Worm (Caenorhabditis elegans) whole organism, L1 larva: ENCODE data around the gene ZK637.15.

Experiments used
- C04F5.9 ChIP-seq: sonication (generic microtip); optimal IDR thresholded peaks from 2 replicates; lab custom pipeline; 2016; ENCODE audit warnings: missing genetic modification characterization, missing compliant biosample characterization
- C16A3.4 ChIP-seq: fragments of 150-350 bp; optimal IDR thresholded peaks from 2 replicates; lab custom pipeline; 2014; ENCODE audit warnings: missing biosample characterization, missing genetic modification characterization
- C34B4.2 ChIP-seq: sonication (generic microtip); optimal IDR thresholded peaks from 2 replicates; lab custom pipeline; 2017; ENCODE audit warnings: mild to moderate bottlenecking, missing genetic modification characterization, missing compliant biosample characterization
- Y116A8C.19 ChIP-seq: sonication (generic microtip); optimal IDR thresholded peaks from 2 replicates; lab custom pipeline; 2016; ENCODE audit warnings: missing compliant biosample characterization, missing genetic modification characterization, borderline replicate concordance
- alr-1 ChIP-seq: fragments of 200-800 bp; sonication (Bioruptor generic); optimal IDR thresholded peaks from 2 replicates; lab custom pipeline; 2018; ENCODE audit warnings: borderline replicate concordance, mild to moderate bottlenecking, missing genetic modification characterization, missing compliant biosample characterization
- ama-1 ChIP-seq: fragments of 150-350 bp; optimal IDR thresholded peaks from 2 replicates; lab custom pipeline; 2014
- blmp-1 ChIP-seq: fragments of 150-350 bp; optimal IDR thresholded peaks from 2 replicates; lab custom pipeline; 2014; ENCODE audit warnings: missing biosample characterization, missing genetic modification characterization
- ceh-8 ChIP-seq: fragments of 200-800 bp; sonication (Bioruptor generic); optimal IDR thresholded peaks from 2 replicates; lab custom pipeline; 2018; ENCODE audit warnings: mild to moderate bottlenecking, missing genetic modification characterization, moderate library complexity, missing compliant biosample characterization
- ceh-82 ChIP-seq, 3 experiments: fragments of 150-350 bp in 1 of 3; sonication (generic microtip) in 2 of 3; optimal IDR thresholded peaks; 2 replicates each; lab custom pipeline; 2014 to 2017; ENCODE audit warnings: missing biosample characterization in 3 of 3, missing genetic modification characterization in 3 of 3
- ceh-90 ChIP-seq: sonication (generic microtip); optimal IDR thresholded peaks from 2 replicates; lab custom pipeline; 2016; ENCODE audit warnings: missing genetic modification characterization, missing compliant biosample characterization
- ces-1 ChIP-seq: fragments of 150-350 bp; optimal IDR thresholded peaks from 2 replicates; lab custom pipeline; 2014; ENCODE audit warnings: missing biosample characterization, missing genetic modification reagents, missing genetic modification characterization
- dsc-1 ChIP-seq: sonication (generic microtip); optimal IDR thresholded peaks from 2 replicates; lab custom pipeline; 2016; ENCODE audit warnings: mild to moderate bottlenecking, missing genetic modification characterization, missing compliant biosample characterization
- efl-1 ChIP-seq, 4 experiments: fragments of 150-350 bp; optimal IDR thresholded peaks in 3 of 4; peaks in 1 of 4; 1 replicate in 1 of 4; 2 replicates in 3 of 4; lab custom pipeline; 2014; ENCODE audit warnings: missing biosample characterization in 2 of 4, missing genetic modification characterization in 2 of 4, missing genetic modification reagents in 2 of 4
- efl-3 ChIP-seq: fragments of 200-800 bp; sonication (Bioruptor generic); optimal IDR thresholded peaks from 2 replicates; lab custom pipeline; 2018; ENCODE audit warnings: mild to moderate bottlenecking, missing genetic modification characterization, missing compliant biosample characterization
- egl-13 ChIP-seq: sonication (generic microtip); optimal IDR thresholded peaks from 2 replicates; lab custom pipeline; 2016; ENCODE audit warnings: missing genotype, missing genetic modification reagents, missing genetic modification characterization, missing compliant biosample characterization
- egl-27 ChIP-seq, 2 experiments: fragments of 150-350 bp in 1 of 2; sonication (generic microtip); optimal IDR thresholded peaks; 3 replicates each; lab custom pipeline; 2017 to 2018; ENCODE audit warnings: missing biosample characterization in 2 of 2, missing genetic modification characterization in 2 of 2, missing genetic modification reagents in 2 of 2
- elt-2 ChIP-seq: sonication (generic microtip); optimal IDR thresholded peaks from 2 replicates; lab custom pipeline; 2016; ENCODE audit warnings: missing genetic modification characterization, mild to moderate bottlenecking, inconsistent platforms, missing compliant biosample characterization, missing genetic modification reagents
- elt-3 ChIP-seq, 6 experiments: fragments of 150-350 bp in 1 of 6; sonication (generic microtip); optimal IDR thresholded peaks; 2 replicates each; lab custom pipeline; 2017 to 2018; ENCODE audit warnings: missing biosample characterization in 6 of 6, missing genetic modification characterization in 6 of 6, inconsistent platforms in 1 of 6
- fkh-10 ChIP-seq: sonication (generic microtip); optimal IDR thresholded peaks from 2 replicates; lab custom pipeline; 2017; ENCODE audit warnings: missing biosample characterization, missing genetic modification reagents, missing genetic modification characterization
- fos-1 ChIP-seq: fragments of 150-350 bp; optimal IDR thresholded peaks from 2 replicates; lab custom pipeline; 2014; ENCODE audit warnings: missing biosample characterization, missing genetic modification characterization
- grh-1 ChIP-seq: fragments of 200-800 bp; sonication (Bioruptor generic); IDR thresholded peaks from 2 replicates; pipeline ENCODE4 v1.3.6; 2022; ENCODE audit warnings: missing genetic modification reagents, missing genetic modification characterization, missing compliant biosample characterization
- irx-1 ChIP-seq: sonication (generic microtip); optimal IDR thresholded peaks from 2 replicates; lab custom pipeline; 2016; ENCODE audit warnings: missing genetic modification characterization, missing compliant biosample characterization
- isw-1 ChIP-seq: fragments of 200-800 bp; sonication (Bioruptor generic); IDR thresholded peaks from 2 replicates; pipeline ENCODE4 v1.3.6; 2022; ENCODE audit warnings: missing genetic modification characterization, missing compliant biosample characterization
- jun-1 ChIP-seq: fragments of 150-350 bp; optimal IDR thresholded peaks from 2 replicates; lab custom pipeline; 2014; ENCODE audit warnings: missing biosample characterization, missing genetic modification reagents, missing genetic modification characterization
- lin-14 ChIP-seq: fragments of 200-800 bp; sonication (Bioruptor generic); optimal IDR thresholded peaks from 2 replicates; lab custom pipeline; 2018; ENCODE audit warnings: mild to moderate bottlenecking, missing genetic modification characterization, moderate library complexity, missing compliant biosample characterization
- lin-15B ChIP-seq: fragments of 150-350 bp; sonication (generic microtip); optimal IDR thresholded peaks from 3 replicates; lab custom pipeline; 2014; ENCODE audit warnings: missing biosample characterization, missing genetic modification characterization
- lin-39 ChIP-seq: fragments of 150-350 bp; optimal IDR thresholded peaks from 2 replicates; lab custom pipeline; 2014; ENCODE audit warnings: missing biosample characterization, missing genetic modification reagents, missing genetic modification characterization
- mef-2 ChIP-seq: fragments of 150-350 bp; optimal IDR thresholded peaks from 2 replicates; lab custom pipeline; 2014; ENCODE audit warnings: missing biosample characterization, missing genetic modification characterization
- nhr-19 ChIP-seq: fragments of 200-800 bp; sonication (Bioruptor generic); conservative IDR thresholded peaks from 2 replicates; pipeline ENCODE4 v1.3.6; 2022; ENCODE audit warnings: missing genetic modification characterization, missing compliant biosample characterization
- nhr-47 ChIP-seq: sonication (generic microtip); optimal IDR thresholded peaks from 2 replicates; lab custom pipeline; 2016; ENCODE audit warnings: mild to moderate bottlenecking, missing genetic modification characterization, moderate library complexity, missing compliant biosample characterization
- nhr-71 ChIP-seq: sonication (generic microtip); optimal IDR thresholded peaks from 2 replicates; lab custom pipeline; 2016; ENCODE audit warnings: mild to moderate bottlenecking, missing genetic modification characterization, moderate library complexity, missing compliant biosample characterization
- nhr-77 ChIP-seq: fragments of 150-350 bp; optimal IDR thresholded peaks from 2 replicates; lab custom pipeline; 2014; ENCODE audit warnings: missing biosample characterization, missing genetic modification characterization
- nhr-84 ChIP-seq: sonication (generic microtip); optimal IDR thresholded peaks from 2 replicates; lab custom pipeline; 2017; ENCODE audit warnings: missing biosample characterization, missing genetic modification characterization
- nhr-85 ChIP-seq: sonication (generic microtip); peaks from one replicate; lab custom pipeline; 2016; ENCODE audit warnings: missing genetic modification characterization, inconsistent platforms, missing compliant biosample characterization
- pax-3 ChIP-seq: fragments of 200-800 bp; sonication (Bioruptor generic); optimal IDR thresholded peaks from 2 replicates; lab custom pipeline; 2018; ENCODE audit warnings: mild to moderate bottlenecking, missing genetic modification characterization, moderate library complexity, missing compliant biosample characterization
- skn-1 ChIP-seq: fragments of 150-350 bp; optimal IDR thresholded peaks from 2 replicates; lab custom pipeline; 2014; ENCODE audit warnings: missing biosample characterization, missing genetic modification characterization
- snpc-4 ChIP-seq: fragments of 150-350 bp; optimal IDR thresholded peaks from 2 replicates; lab custom pipeline; 2014; ENCODE audit warnings: missing biosample characterization, missing genetic modification characterization
- snu-23 ChIP-seq: sonication (generic microtip); optimal IDR thresholded peaks from 2 replicates; lab custom pipeline; 2016; ENCODE audit warnings: missing genetic modification characterization, missing compliant biosample characterization
- sox-4 ChIP-seq: sonication (generic microtip); optimal IDR thresholded peaks from 2 replicates; lab custom pipeline; 2016; ENCODE audit warnings: missing genetic modification characterization, missing compliant biosample characterization
- sup-37 ChIP-seq: fragments of 200-800 bp; sonication (Bioruptor generic); optimal IDR thresholded peaks from 2 replicates; lab custom pipeline; 2018; ENCODE audit warnings: mild to moderate bottlenecking, missing genetic modification characterization, missing compliant biosample characterization
- swsn-7 ChIP-seq: sonication (generic microtip); optimal IDR thresholded peaks from 2 replicates; lab custom pipeline; 2016; ENCODE audit warnings: missing genetic modification characterization, missing compliant biosample characterization
- tbx-2 ChIP-seq: sonication (generic microtip); optimal IDR thresholded peaks from 2 replicates; lab custom pipeline; 2016; ENCODE audit warnings: missing genetic modification characterization, missing compliant biosample characterization
- unc-130 ChIP-seq: fragments of 150-350 bp; optimal IDR thresholded peaks from 2 replicates; lab custom pipeline; 2017; ENCODE audit warnings: missing biosample characterization, missing genetic modification characterization, inconsistent platforms
- unc-62 ChIP-seq: fragments of 150-350 bp; optimal IDR thresholded peaks from 2 replicates; lab custom pipeline; 2014; ENCODE audit warnings: missing biosample characterization, missing genetic modification reagents, missing genetic modification characterization
- unc-98 ChIP-seq: fragments of 200-800 bp; sonication (Bioruptor generic); IDR thresholded peaks from 2 replicates; pipeline ENCODE4 v1.3.6; 2022; ENCODE audit warnings: missing genetic modification characterization, missing compliant biosample characterization
- vab-15 ChIP-seq: sonication (generic microtip); optimal IDR thresholded peaks from 2 replicates; lab custom pipeline; 2017; ENCODE audit warnings: missing genotype, mild to moderate bottlenecking, missing genetic modification characterization, missing compliant biosample characterization
- zag-1 ChIP-seq: fragments of 150-350 bp; optimal IDR thresholded peaks from 2 replicates; lab custom pipeline; 2014; ENCODE audit warnings: missing biosample characterization, missing genetic modification characterization

Gene ZK637.15

ce11 chrIII:8901078-8901477, 18.8 kb upstream of the ZK637.15 start:
- TF ChIP-seq snu-23 (GFP tag; lab: Kevin White, UChicago) (peak; percentile 19), lin-14 (GFP tag; lab: Kevin White, UChicago) (peak; percentile 39), grh-1 (GFP tag; lab: Robert Waterston, UW) (0 out of 2 replicates have a peak, but pooled peaks have one; percentile 15), nhr-19 (GFP tag; lab: Robert Waterston, UW) (peak; percentile 29), C04F5.9 (tag; lab: Kevin White, UChicago) (peak; percentile 48), nhr-71 (peak; percentile 35), swsn-7 (tag; lab: Kevin White, UChicago) (peak; percentile 58), nhr-85 (tag; lab: Kevin White, UChicago) (peak; percentile 37), nhr-47 (tag; lab: Kevin White, UChicago) (peak; percentile 11)
- TF ChIP-seq, all 84 proteins: peak for 9; not testable (repeated sequence) for 75

- no peak for TF ChIP-seq vab-15 (tag; lab: Kevin White, UChicago)
- no peak for TF ChIP-seq elt-3 (tag; optimal IDR thresholded peaks at IDR 0.05; lab: Kevin White, UChicago)
- TF ChIP-seq snpc-4 (tag; lab: Kevin White, UChicago) = no peak
- no peak for TF ChIP-seq efl-1 (optimal IDR thresholded peaks at IDR 0.05; lab: Kevin White, UChicago)
- peak in 1 of 2 experiments; percentile 79 for TF ChIP-seq efl-1 (GFP tag; optimal IDR thresholded peaks at IDR 0.05 in 1 of 2; lab: Kevin White, UChicago)
These were observed 16.6 kb upstream of the ZK637.15 start for ce11 chrIII:8903263-8903662.

- TF ChIP-seq ceh-8 (peak; percentile 93), nhr-84 (tag; lab: Kevin White, UChicago) (no peak), skn-1 (tag; lab: Kevin White, UChicago) (peak; percentile 94), nhr-85 (tag; lab: Kevin White, UChicago) (peak; percentile 96), lin-39 (tag; lab: Kevin White, UChicago) (peak; percentile 95), unc-130 (tag; lab: Kevin White, UChicago) (peak; percentile 71), zag-1 (tag; lab: Kevin White, UChicago) (no peak), ama-1 (lab: Kevin White, UChicago) (no peak), C16A3.4 (peak; percentile 94), vab-15 (tag; lab: Kevin White, UChicago) (peak; percentile 62), C34B4.2 (tag; lab: Kevin White, UChicago) (peak; percentile 90), unc-98 (GFP tag; lab: Robert Waterston, UW) (peak; percentile 52; the same call in 1 of the 2 replicates), ceh-90 (peak; percentile 56), egl-27 (tag; optimal IDR thresholded peaks at IDR 0.05; lab: Kevin White, UChicago) (peak; percentile 20 to 37), blmp-1 (tag; lab: Kevin White, UChicago) (peak; percentile 92), jun-1 (tag; lab: Kevin White, UChicago) (peak; percentile 92), tbx-2 (peak; percentile 96), alr-1 (tag; lab: Kevin White, UChicago) (no peak), nhr-77 (peak; percentile 91), fos-1 (peak; percentile 85), dsc-1 (peak; percentile 98), ces-1 (GFP tag; lab: Kevin White, UChicago) (no peak), lin-15B (tag; lab: Kevin White, UChicago) (peak; percentile 98), snu-23 (GFP tag; lab: Kevin White, UChicago) (peak; percentile 99), efl-1 (optimal IDR thresholded peaks at IDR 0.05; lab: Kevin White, UChicago) (peak; percentile 96 to 97), efl-1 (GFP tag; optimal IDR thresholded peaks at IDR 0.05 in 1 of 2; lab: Kevin White, UChicago) (peak; percentile 95 to 100), sup-37 (GFP tag; lab: Kevin White, UChicago) (peak; percentile 95), Y116A8C.19 (tag; lab: Kevin White, UChicago) (no peak), irx-1 (peak; percentile 97), sox-4 (peak; percentile 86), elt-3 (tag; optimal IDR thresholded peaks at IDR 0.05; lab: Kevin White, UChicago) (peak in 4 of 6 experiments; percentile 61 to 90 (median 74)), pax-3 (tag; lab: Kevin White, UChicago) (peak; percentile 94), isw-1 (GFP tag; lab: Robert Waterston, UW) (peak; percentile 97), ceh-82 (tag; optimal IDR thresholded peaks at IDR 0.05; lab: Kevin White, UChicago) (peak; percentile 90 to 98 (median 95)), mef-2 (peak; percentile 43), elt-2 (tag; lab: Kevin White, UChicago) (peak; percentile 86), unc-62 (GFP tag; lab: Kevin White, UChicago) (no peak), nhr-71 (peak; percentile 98), fkh-10 (peak; percentile 85), egl-13 (tag; lab: Kevin White, UChicago) (peak; percentile 93), snpc-4 (tag; lab: Kevin White, UChicago) (peak; percentile 79), efl-3 (peak; percentile 81)
These were observed 15.8 kb upstream of the ZK637.15 start, which contains the start of gene lin-9 for ce11 chrIII:8904044-8904443. lin-9 (minus strand) TSS chrIII:8904131.
